Fruit fly (Drosophila melanogaster) whole organism, larva: ENCODE data around the gene CG33268.

Experiments
- noc ChIP-seq: fragments of 200-800 bp; sonication (Bioruptor generic); optimal IDR thresholded peaks from 3 replicates; lab custom pipeline; 2019; ENCODE audit warnings: missing biosample characterization, mild to moderate bottlenecking, missing genetic modification characterization, moderate library complexity

CG33268 gene

dm6 chr3L:11550359-11551056 lies 40.5 kb downstream of the CG33268 start:
- no peak for TF ChIP-seq noc (tag; lab: Kevin White, UChicago)

- no peak for TF ChIP-seq noc (tag; lab: Kevin White, UChicago)
Measured at dm6 chr3L:11549432-11549831, 41.6 kb downstream of the CG33268 start.

- no peak for TF ChIP-seq noc (tag; lab: Kevin White, UChicago)
Measured at dm6 chr3L:11548009-11548408, 43.0 kb downstream of the CG33268 start.

- no peak for TF ChIP-seq noc (tag; lab: Kevin White, UChicago)
Measured at dm6 chr3L:11547302-11547994, 43.6 kb downstream of the CG33268 start.

dm6 chr3L:11543681-11544299 lies 47.2 kb downstream of the CG33268 start:
- no peak for TF ChIP-seq noc (tag; lab: Kevin White, UChicago)

dm6 chr3L:11542948-11543347 lies 48.1 kb downstream of the CG33268 start:
- TF ChIP-seq noc (tag; lab: Kevin White, UChicago) = peak; percentile 50

- no peak for TF ChIP-seq noc (tag; lab: Kevin White, UChicago)
Measured at dm6 chr3L:11542437-11542836, 48.6 kb downstream of the CG33268 start.
